Fruit fly (Drosophila melanogaster): Measurements from ENCODE around the gene Spt6.

dm6 chrX:6219845-6220345 lies 47.7 kb upstream of the Spt6 start, which contains the start of gene Efr:
- TF ChIP-seq Dll (optimal IDR thresholded peaks at IDR 0.05) (no peak), CG8478 (optimal IDR thresholded peaks at IDR 0.05) (no peak), usp (GFP tag; optimal IDR thresholded peaks at IDR 0.05) (no peak), psq (optimal IDR thresholded peaks at IDR 0.05) (no peak), pan (optimal IDR thresholded peaks at IDR 0.05) (no peak)
